Worm (Caenorhabditis elegans): ENCODE measurements around the gene fbxa-38.

fbxa-38 gene

DNA sequence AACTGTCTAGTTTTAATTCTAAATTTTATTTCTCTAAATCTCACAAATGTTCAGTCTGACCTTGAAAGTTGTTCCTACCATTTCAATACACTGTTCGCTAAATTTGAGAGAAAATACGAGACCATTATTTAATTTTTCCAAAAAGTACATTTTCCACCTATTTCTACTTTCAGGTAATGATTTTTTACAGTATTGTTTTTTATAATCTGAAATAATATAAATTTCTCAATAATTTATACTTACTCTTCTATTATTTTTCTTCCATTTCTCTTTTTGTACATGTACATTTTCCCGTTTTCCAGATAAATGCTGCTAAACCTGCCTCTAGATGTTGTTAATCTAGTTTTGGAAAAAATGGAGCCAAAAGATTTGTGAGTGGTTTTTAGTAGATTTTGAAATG, 2.9 kb downstream of the fbxa-38 start, which contains the start of gene fbxa-62:
fbxa-62 (plus strand) TSS at position 301 of the 400 bp plus-strand sequence.
- TF ChIP-seq R02D3.7 (tag; optimal IDR thresholded peaks at IDR 0.05) = no peak
- no peak for TF ChIP-seq ztf-4 (tag; optimal IDR thresholded peaks at IDR 0.05)
- TF ChIP-seq lin-13 (GFP tag; optimal IDR thresholded peaks at IDR 0.05) = no peak
- TF ChIP-seq snpc-4 (tag; optimal IDR thresholded peaks at IDR 0.05) = no peak
- TF ChIP-seq lin-39 (tag; optimal IDR thresholded peaks at IDR 0.05) = no peak
- TF ChIP-seq mdl-1 (tag; optimal IDR thresholded peaks at IDR 0.05) = no peak
- no peak for TF ChIP-seq ceh-82 (tag; optimal IDR thresholded peaks at IDR 0.05)
- no peak for TF ChIP-seq mbf-1 (tag; optimal IDR thresholded peaks at IDR 0.05)
- no peak for TF ChIP-seq nhr-12 (tag; optimal IDR thresholded peaks at IDR 0.05)
- TF ChIP-seq elt-3 (tag; optimal IDR thresholded peaks at IDR 0.05) = no peak
- TF ChIP-seq mab-5 (tag; optimal IDR thresholded peaks at IDR 0.05) = no peak
- no peak for TF ChIP-seq dmd-4 (tag; optimal IDR thresholded peaks at IDR 0.05)
- TF ChIP-seq gmeb-1 (tag; optimal IDR thresholded peaks at IDR 0.05) = no peak
- TF ChIP-seq nhr-237 (tag; optimal IDR thresholded peaks at IDR 0.05) = no peak
- TF ChIP-seq F13H6.1 (tag; optimal IDR thresholded peaks at IDR 0.05) = no peak
- TF ChIP-seq nhr-23 (tag; optimal IDR thresholded peaks at IDR 0.05) = no peak

- TF ChIP-seq nhr-25 (tag; optimal IDR thresholded peaks at IDR 0.05) (no peak), fos-1 (tag; optimal IDR thresholded peaks at IDR 0.05) (no peak), aly-2 (tag; optimal IDR thresholded peaks at IDR 0.05) (no peak), peb-1 (tag; optimal IDR thresholded peaks at IDR 0.05) (no peak), R02D3.7 (tag; optimal IDR thresholded peaks at IDR 0.05) (no peak), ZK546.5 (tag; optimal IDR thresholded peaks at IDR 0.05) (no peak), snpc-4 (tag; optimal IDR thresholded peaks at IDR 0.05) (no peak), nhr-12 (tag; optimal IDR thresholded peaks at IDR 0.05) (no peak), nhr-11 (tag; optimal IDR thresholded peaks at IDR 0.05) (no peak), nhr-237 (tag; optimal IDR thresholded peaks at IDR 0.05) (no peak), dmd-4 (tag; optimal IDR thresholded peaks at IDR 0.05) (no peak), ama-1 (optimal IDR thresholded peaks at IDR 0.05) (no peak), nhr-23 (tag; optimal IDR thresholded peaks at IDR 0.05) (no peak), egl-27 (tag; optimal IDR thresholded peaks at IDR 0.05) (no peak), nhr-77 (tag; optimal IDR thresholded peaks at IDR 0.05) (no peak), lin-11 (tag; optimal IDR thresholded peaks at IDR 0.05) (no peak), Y55F3AM.14 (GFP tag; optimal IDR thresholded peaks at IDR 0.05) (no peak), mab-5 (tag; optimal IDR thresholded peaks at IDR 0.05) (no peak), ztf-4 (tag; optimal IDR thresholded peaks at IDR 0.05) (no peak), nhr-129 (tag; optimal IDR thresholded peaks at IDR 0.05) (no peak)
Observed at ce11 chrIII:2232360-2232759, 7.9 kb downstream of the fbxa-38 start, which contains the start of gene fbxa-47. Gene fbxa-47, minus strand, starts transcription at chrIII:2232460.

DNA sequence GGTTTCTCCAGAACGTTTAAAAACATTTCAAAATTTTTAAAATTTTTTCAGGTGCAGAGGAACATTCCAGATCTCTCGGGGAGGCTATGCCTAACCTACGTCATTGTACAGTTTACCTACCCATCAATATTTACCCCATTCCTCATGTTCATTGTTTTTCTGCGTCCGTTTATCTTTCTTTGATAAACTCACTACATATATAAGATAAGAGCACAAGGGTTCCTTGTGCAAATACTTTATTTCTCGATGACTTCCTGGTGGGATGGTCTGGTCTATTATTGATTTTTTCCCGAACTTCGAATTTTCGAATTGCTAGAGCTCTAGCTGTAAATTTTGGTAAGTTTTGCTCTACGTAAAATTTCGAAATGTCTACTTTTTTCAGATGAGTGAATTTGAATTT, 8.9 kb downstream of the fbxa-38 start:
- TF ChIP-seq nhr-23 (tag; optimal IDR thresholded peaks at IDR 0.05) (no peak), lin-11 (tag; optimal IDR thresholded peaks at IDR 0.05) (no peak), sma-3 (GFP tag; optimal IDR thresholded peaks at IDR 0.05) (no peak), nhr-10 (tag; optimal IDR thresholded peaks at IDR 0.05) (no peak), crh-2 (tag; optimal IDR thresholded peaks at IDR 0.05) (no peak), blmp-1 (tag; optimal IDR thresholded peaks at IDR 0.05; ENCODE audit: insufficient read depth) (no peak), aly-2 (tag; optimal IDR thresholded peaks at IDR 0.05) (no peak), Y55F3AM.14 (GFP tag; optimal IDR thresholded peaks at IDR 0.05) (no peak), zag-1 (tag; optimal IDR thresholded peaks at IDR 0.05) (no peak), lin-39 (tag; optimal IDR thresholded peaks at IDR 0.05) (no peak), R02D3.7 (tag; optimal IDR thresholded peaks at IDR 0.05) (no peak), ztf-1 (GFP tag; conservative IDR thresholded peaks at IDR 0.05) (no peak), nhr-21 (tag; optimal IDR thresholded peaks at IDR 0.05) (no peak), ceh-16 (tag; optimal IDR thresholded peaks at IDR 0.05) (no peak), nhr-11 (tag; optimal IDR thresholded peaks at IDR 0.05) (no peak), unc-62 (GFP tag; optimal IDR thresholded peaks at IDR 0.05) (no peak), gmeb-1 (tag; optimal IDR thresholded peaks at IDR 0.05) (no peak), nhr-237 (tag; optimal IDR thresholded peaks at IDR 0.05) (no peak), ama-1 (optimal IDR thresholded peaks at IDR 0.05) (no peak)

DNA sequence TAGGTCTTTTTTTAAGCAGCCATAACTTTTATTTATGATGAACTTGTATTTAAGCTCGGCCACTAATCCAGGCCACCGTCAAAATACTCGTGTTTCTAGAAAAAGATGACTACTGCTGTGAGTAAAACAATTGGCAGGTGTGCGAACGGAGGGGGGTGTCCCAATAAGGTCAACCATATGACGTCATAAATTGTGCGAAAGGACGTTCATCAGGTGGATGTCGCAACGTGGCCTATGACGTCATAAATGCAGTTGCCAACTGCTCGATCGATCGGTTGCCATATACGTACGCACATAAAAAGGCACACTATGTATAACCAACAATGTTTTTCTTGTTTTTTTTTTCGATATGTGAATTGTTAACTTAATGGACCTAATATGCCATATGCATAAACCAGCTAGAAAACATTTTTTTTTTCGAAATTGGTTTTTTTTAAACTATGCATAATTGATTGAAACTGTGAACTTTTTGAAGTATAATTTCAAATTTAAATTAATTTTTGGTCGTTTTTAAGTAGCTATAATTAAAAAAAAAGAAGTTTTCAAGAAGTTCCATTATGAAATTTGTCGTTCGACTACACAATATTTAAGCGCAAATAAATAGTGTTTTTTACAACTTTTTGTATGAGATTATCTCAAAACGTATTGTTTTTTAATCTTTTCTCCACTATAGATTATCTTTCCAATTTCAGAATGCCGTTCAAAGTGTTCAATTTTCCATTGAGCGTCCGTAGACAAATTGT, 9.9 kb downstream of the fbxa-38 start, which contains the start of gene C39B5.2:
C39B5.2 (plus strand) TSS at position 693 of the 743 bp plus-strand sequence.
- TF ChIP-seq F13H6.1 (tag; optimal IDR thresholded peaks at IDR 0.05) (no peak), unc-62 (GFP tag; optimal IDR thresholded peaks at IDR 0.05) (no peak), nhr-6 (tag; optimal IDR thresholded peaks at IDR 0.05) (no peak), skn-1 (tag; optimal IDR thresholded peaks at IDR 0.05) (no peak), mdl-1 (tag; optimal IDR thresholded peaks at IDR 0.05) (no peak), ceh-16 (tag; optimal IDR thresholded peaks at IDR 0.05) (no peak), ceh-82 (tag; optimal IDR thresholded peaks at IDR 0.05) (no peak), mbf-1 (tag; optimal IDR thresholded peaks at IDR 0.05) (no peak), R02D3.7 (tag; optimal IDR thresholded peaks at IDR 0.05) (no peak), ztf-4 (tag; optimal IDR thresholded peaks at IDR 0.05) (no peak), nhr-77 (tag; optimal IDR thresholded peaks at IDR 0.05) (no peak), nhr-25 (tag; optimal IDR thresholded peaks at IDR 0.05) (no peak)
